Worm (Caenorhabditis elegans) whole organism, L1 larva: ENCODE measurements around the gene mltn-9.

Source experiments
- ama-1 ChIP-seq: fragments of 150-350 bp; optimal IDR thresholded peaks from 2 replicates; lab custom pipeline; 2014
- ceh-82 ChIP-seq, 3 experiments: fragments of 150-350 bp in 1 of 3; sonication (generic microtip) in 2 of 3; optimal IDR thresholded peaks; 2 replicates each; lab custom pipeline; 2014 to 2017; ENCODE audit warnings: missing biosample characterization in 3 of 3, missing genetic modification characterization in 3 of 3
- dpl-1 ChIP-seq, 3 experiments: fragments of 150-350 bp in 2 of 3; sonication (generic microtip) in 1 of 3; optimal IDR thresholded peaks; 2 replicates each; lab custom pipeline; 2014 to 2017; ENCODE audit warnings: missing biosample characterization in 3 of 3, missing genetic modification characterization in 3 of 3, missing genetic modification reagents in 3 of 3
- isw-1 ChIP-seq: fragments of 200-800 bp; sonication (Bioruptor generic); IDR thresholded peaks from 2 replicates; pipeline ENCODE4 v1.3.6; 2022; ENCODE audit warnings: missing genetic modification characterization, missing compliant biosample characterization
- lin-39 ChIP-seq: fragments of 150-350 bp; optimal IDR thresholded peaks from 2 replicates; lab custom pipeline; 2014; ENCODE audit warnings: missing biosample characterization, missing genetic modification reagents, missing genetic modification characterization
- lsy-2 ChIP-seq, 2 experiments: fragments of 150-350 bp; optimal IDR thresholded peaks; 2 replicates each; lab custom pipeline; 2014; ENCODE audit warnings: missing biosample characterization in 2 of 2, missing genetic modification characterization in 2 of 2
- mdl-1 ChIP-seq, 2 experiments: fragments of 150-350 bp; optimal IDR thresholded peaks; 2 replicates each; lab custom pipeline; 2014 to 2017; ENCODE audit warnings: missing biosample characterization in 2 of 2, missing genetic modification characterization in 2 of 2, inconsistent platforms in 1 of 2
- nhr-76 ChIP-seq: sonication (generic microtip); optimal IDR thresholded peaks from 2 replicates; lab custom pipeline; 2017; ENCODE audit warnings: missing biosample characterization, missing genetic modification characterization
- tbx-2 ChIP-seq: sonication (generic microtip); optimal IDR thresholded peaks from 2 replicates; lab custom pipeline; 2016; ENCODE audit warnings: missing genetic modification characterization, missing compliant biosample characterization
- unc-130 ChIP-seq: fragments of 150-350 bp; optimal IDR thresholded peaks from 2 replicates; lab custom pipeline; 2017; ENCODE audit warnings: missing biosample characterization, missing genetic modification characterization, inconsistent platforms
- unc-86 ChIP-seq: sonication (generic microtip); optimal IDR thresholded peaks from 2 replicates; lab custom pipeline; 2016; ENCODE audit warnings: missing genetic modification characterization, missing compliant biosample characterization
- unc-98 ChIP-seq: fragments of 200-800 bp; sonication (Bioruptor generic); IDR thresholded peaks from 2 replicates; pipeline ENCODE4 v1.3.6; 2022; ENCODE audit warnings: missing genetic modification characterization, missing compliant biosample characterization
- ztf-11 ChIP-seq, 2 experiments: sonication (generic microtip); optimal IDR thresholded peaks; 2 replicates each; lab custom pipeline; 2016 to 2017; ENCODE audit warnings: missing genetic modification characterization in 2 of 2, missing biosample characterization in 1 of 2, missing compliant biosample characterization in 1 of 2
- ztf-4 ChIP-seq: fragments of 150-350 bp; optimal IDR thresholded peaks from 2 replicates; lab custom pipeline; 2014; ENCODE audit warnings: missing biosample characterization, missing genetic modification characterization

DNA sequence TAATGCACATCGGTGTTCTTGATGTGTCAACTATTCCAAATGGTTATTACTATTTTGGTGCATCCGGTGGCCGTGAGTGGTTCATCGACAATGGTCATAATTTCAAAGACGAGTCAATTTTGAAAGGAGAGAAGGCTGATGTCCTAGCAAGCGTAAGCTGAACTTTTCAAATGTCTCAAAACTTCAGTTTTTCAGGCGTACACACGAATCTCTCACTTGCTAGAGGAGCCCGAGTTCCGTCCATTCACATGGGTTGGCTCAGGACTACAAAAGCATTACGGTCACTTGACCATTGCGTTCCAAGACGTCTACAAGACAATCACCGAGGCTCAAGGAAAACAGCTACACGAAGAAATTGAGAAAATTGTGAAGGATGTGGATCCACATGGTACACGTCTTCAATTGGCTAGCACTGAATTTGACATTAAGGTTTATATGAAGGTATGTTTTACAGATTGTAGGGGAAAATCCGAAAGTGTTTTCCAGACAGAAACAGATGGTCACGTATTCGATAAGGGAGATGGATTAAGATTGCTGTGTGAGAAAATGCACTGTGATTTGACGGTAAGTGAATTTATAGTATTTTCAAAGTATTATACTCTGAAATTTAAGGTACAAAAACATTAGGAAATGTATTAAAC lies 6.4 kb upstream of the mltn-9 start:
- no peak for TF ChIP-seq ztf-4 (tag; lab: Kevin White, UChicago)
- TF ChIP-seq mdl-1 (tag; optimal IDR thresholded peaks at IDR 0.05; lab: Kevin White, UChicago) = no peak
- TF ChIP-seq unc-98 (GFP tag; lab: Robert Waterston, UW) = no peak
- TF ChIP-seq isw-1 = no peak
- TF ChIP-seq unc-130 (tag; lab: Kevin White, UChicago) = no peak
- no peak for TF ChIP-seq dpl-1 (GFP tag; optimal IDR thresholded peaks at IDR 0.05; lab: Kevin White, UChicago)
- TF ChIP-seq ama-1 (lab: Kevin White, UChicago) = no peak
- TF ChIP-seq ztf-11 (tag; optimal IDR thresholded peaks at IDR 0.05; lab: Kevin White, UChicago) = no peak
- TF ChIP-seq lin-39 = no peak
- no peak for TF ChIP-seq tbx-2 (tag; lab: Kevin White, UChicago)
- no peak for TF ChIP-seq ceh-82 (tag; optimal IDR thresholded peaks at IDR 0.05; lab: Kevin White, UChicago)
- no peak for TF ChIP-seq unc-86 (tag; lab: Kevin White, UChicago)
- no peak for TF ChIP-seq lsy-2 (tag; optimal IDR thresholded peaks at IDR 0.05; lab: Kevin White, UChicago)
- TF ChIP-seq nhr-76 (tag; lab: Kevin White, UChicago) = no peak
